Worm (Caenorhabditis elegans) whole organism, L4 larva: ENCODE measurements around the gene F52E10.4.

Experiments
- D1046.2 ChIP-seq: fragments of 200-800 bp; sonication (Bioruptor generic); IDR thresholded peaks from 2 replicates; pipeline ENCODE4 v1.3.6; 2022; ENCODE audit warnings: missing genetic modification characterization, missing compliant biosample characterization
- F49E8.2 ChIP-seq: sonication (generic microtip); optimal IDR thresholded peaks from 2 replicates; lab custom pipeline; 2016; ENCODE audit warnings: missing compliant biosample characterization, mild to moderate bottlenecking, missing genetic modification characterization, borderline replicate concordance
- Y48G9A.11 ChIP-seq: fragments of 200-800 bp; sonication (Bioruptor generic); IDR thresholded peaks from 2 replicates; pipeline ENCODE4 v1.3.6; 2022; ENCODE audit warnings: missing genetic modification reagents, missing genetic modification characterization, missing compliant biosample characterization
- Y75B8A.6 ChIP-seq: fragments of 200-800 bp; sonication (Bioruptor generic); IDR thresholded peaks from 2 replicates; pipeline ENCODE4 v1.3.6; 2022; ENCODE audit warnings: missing genetic modification reagents, missing genetic modification characterization, missing compliant biosample characterization
- aha-1 ChIP-seq: fragments of 150-350 bp; peaks from one replicate; lab custom pipeline; 2014; ENCODE audit warnings: missing biosample characterization, missing genetic modification characterization
- ceh-28 ChIP-seq: fragments of 150-350 bp; optimal IDR thresholded peaks from 2 replicates; lab custom pipeline; 2014; ENCODE audit warnings: missing biosample characterization, missing genetic modification reagents, missing genetic modification characterization
- ces-1 ChIP-seq: fragments of 150-350 bp; sonication (generic microtip); optimal IDR thresholded peaks from 4 replicates; lab custom pipeline; 2014; ENCODE audit warnings: missing biosample characterization, missing genetic modification reagents, missing genetic modification characterization
- cey-2 ChIP-seq: sonication (generic microtip); optimal IDR thresholded peaks from 3 replicates; lab custom pipeline; 2017; ENCODE audit warnings: missing genetic modification characterization, mild to moderate bottlenecking, missing compliant biosample characterization, antibody characterized with exemption, borderline replicate concordance; ENCODE audit not compliant: insufficient read depth
- daf-12 ChIP-seq: fragments of 150-350 bp; optimal IDR thresholded peaks from 2 replicates; lab custom pipeline; 2014; ENCODE audit warnings: missing biosample characterization, missing genetic modification reagents, missing genetic modification characterization
- dmd-9 ChIP-seq: fragments of 200-800 bp; sonication (Bioruptor generic); IDR thresholded peaks from 2 replicates; pipeline ENCODE4 v1.3.6; 2022; ENCODE audit warnings: missing genetic modification reagents, missing genetic modification characterization, missing compliant biosample characterization
- dpl-1 ChIP-seq: fragments of 150-350 bp; optimal IDR thresholded peaks from 2 replicates; lab custom pipeline; 2014; ENCODE audit warnings: missing biosample characterization, missing genetic modification reagents, missing genetic modification characterization
- egl-43 ChIP-seq: fragments of 200-800 bp; sonication (Bioruptor generic); IDR thresholded peaks from 2 replicates; pipeline ENCODE4 v1.3.6; 2022; ENCODE audit warnings: missing genetic modification reagents, missing genetic modification characterization, missing compliant biosample characterization
- fkh-10 ChIP-seq: fragments of 150-350 bp; optimal IDR thresholded peaks from 2 replicates; lab custom pipeline; 2014; ENCODE audit warnings: missing biosample characterization, missing genetic modification reagents, missing genetic modification characterization
- hlh-11 ChIP-seq: fragments of 200-800 bp; sonication (Bioruptor generic); optimal IDR thresholded peaks from 2 replicates; lab custom pipeline; 2018; ENCODE audit warnings: mild to moderate bottlenecking, missing genetic modification characterization, missing compliant biosample characterization
- hlh-30 ChIP-seq: sonication (generic microtip); optimal IDR thresholded peaks from 2 replicates; lab custom pipeline; 2017; ENCODE audit warnings: antibody characterized with exemption, mild to moderate bottlenecking, missing genetic modification characterization, missing compliant biosample characterization; ENCODE audit not compliant: insufficient read depth
- hmg-1.1 ChIP-seq: fragments of 200-800 bp; sonication (Bioruptor generic); IDR thresholded peaks from 2 replicates; pipeline ENCODE4 v1.3.6; 2022; ENCODE audit warnings: missing genetic modification reagents, missing genetic modification characterization, missing compliant biosample characterization
- lin-15B ChIP-seq: fragments of 150-350 bp; sonication (generic microtip); optimal IDR thresholded peaks from 3 replicates; lab custom pipeline; 2014; ENCODE audit warnings: missing biosample characterization, missing genetic modification characterization
- lin-38 ChIP-seq: fragments of 200-800 bp; sonication (Bioruptor generic); IDR thresholded peaks from 2 replicates; pipeline ENCODE4 v1.3.6; 2022; ENCODE audit warnings: missing genetic modification reagents, missing genetic modification characterization, missing compliant biosample characterization
- mdl-1 ChIP-seq, 2 experiments: fragments of 150-350 bp in 1 of 2; sonication (generic microtip) in 1 of 2; optimal IDR thresholded peaks; 2 replicates each; lab custom pipeline; 2014 to 2017; ENCODE audit warnings: missing biosample characterization in 2 of 2, missing genetic modification characterization in 2 of 2
- mep-1 ChIP-seq: fragments of 150-350 bp; sonication (generic microtip); optimal IDR thresholded peaks from 3 replicates; lab custom pipeline; 2014; ENCODE audit warnings: missing biosample characterization, missing genetic modification characterization
- mes-2 ChIP-seq: sonication (generic microtip); optimal IDR thresholded peaks from 2 replicates; lab custom pipeline; 2016; ENCODE audit warnings: missing genotype, mild to moderate bottlenecking, missing genetic modification characterization, missing compliant biosample characterization; ENCODE audit not compliant: poor library complexity, severe bottlenecking
- mxl-3 ChIP-seq: fragments of 200-800 bp; sonication (Bioruptor generic); optimal IDR thresholded peaks from 2 replicates; lab custom pipeline; 2018; ENCODE audit warnings: mild to moderate bottlenecking, missing genetic modification characterization, missing compliant biosample characterization
- nhr-102 ChIP-seq: sonication (generic microtip); optimal IDR thresholded peaks from 2 replicates; lab custom pipeline; 2016; ENCODE audit warnings: mild to moderate bottlenecking, missing genetic modification characterization, moderate library complexity, missing compliant biosample characterization
- nhr-111 ChIP-seq: fragments of 200-800 bp; sonication (Bioruptor generic); optimal IDR thresholded peaks from 2 replicates; lab custom pipeline; 2018; ENCODE audit warnings: mild to moderate bottlenecking, missing genetic modification characterization, missing compliant biosample characterization
- nhr-28 ChIP-seq: fragments of 150-350 bp; optimal IDR thresholded peaks from 2 replicates; lab custom pipeline; 2014; ENCODE audit warnings: missing biosample characterization, missing genetic modification characterization
- nhr-41 ChIP-seq: fragments of 200-800 bp; sonication (Bioruptor generic); IDR thresholded peaks from 2 replicates; pipeline ENCODE4 v1.3.6; 2022; ENCODE audit warnings: missing genetic modification reagents, missing genetic modification characterization, missing compliant biosample characterization
- nhr-42 ChIP-seq: fragments of 200-800 bp; sonication (Bioruptor generic); IDR thresholded peaks from 2 replicates; pipeline ENCODE4 v1.3.6; 2022; ENCODE audit warnings: missing genetic modification characterization, missing compliant biosample characterization
- nhr-48 ChIP-seq: sonication (generic microtip); optimal IDR thresholded peaks from 2 replicates; lab custom pipeline; 2016; ENCODE audit warnings: mild to moderate bottlenecking, missing genetic modification characterization, missing compliant biosample characterization
- nhr-76 ChIP-seq: fragments of 150-350 bp; optimal IDR thresholded peaks from 2 replicates; lab custom pipeline; 2014; ENCODE audit warnings: missing biosample characterization, missing genetic modification characterization
- pha-4 ChIP-seq, 2 experiments: fragments of 150-350 bp in 1 of 2; fragments of 200-800 bp in 1 of 2; sonication (Bioruptor generic) in 1 of 2; IDR thresholded peaks in 1 of 2; optimal IDR thresholded peaks in 1 of 2; 2 replicates each; pipeline versions ENCODE4 v1.3.6 to Lab custom; 2014 to 2022; ENCODE audit warnings: missing genetic modification characterization in 2 of 2, missing genetic modification reagents in 2 of 2, missing biosample characterization in 1 of 2, missing compliant biosample characterization in 1 of 2
- set-16 ChIP-seq: fragments of 200-800 bp; sonication (Bioruptor generic); IDR thresholded peaks from 2 replicates; pipeline ENCODE4 v1.3.6; 2022; ENCODE audit warnings: missing genetic modification reagents, missing genetic modification characterization, missing compliant biosample characterization
- skn-1 ChIP-seq: fragments of 150-350 bp; optimal IDR thresholded peaks from 2 replicates; lab custom pipeline; 2014; ENCODE audit warnings: missing biosample characterization, missing genetic modification characterization
- spr-1 ChIP-seq: sonication (generic microtip); optimal IDR thresholded peaks from 2 replicates; lab custom pipeline; 2016; ENCODE audit warnings: mild to moderate bottlenecking, missing genetic modification characterization, missing compliant biosample characterization
- tag-97 ChIP-seq: fragments of 200-800 bp; sonication (Bioruptor generic); IDR thresholded peaks from 2 replicates; pipeline ENCODE4 v1.3.6; 2022; ENCODE audit warnings: missing genetic modification characterization, missing compliant biosample characterization
- unc-62 ChIP-seq, 3 experiments: fragments of 150-350 bp in 1 of 3; sonication (generic microtip); optimal IDR thresholded peaks in 2 of 3; peaks in 1 of 3; 1 replicate in 1 of 3; 2 replicates in 2 of 3; lab custom pipeline; 2014 to 2017; ENCODE audit warnings: missing biosample characterization in 3 of 3, missing genetic modification characterization in 3 of 3, missing genetic modification reagents in 3 of 3, missing genotype in 1 of 3

The F52E10.4 gene

ce11 chrX:16327229-16327628, 34.4 kb upstream of the F52E10.4 start (continued):
- TF ChIP-seq skn-1 (tag; lab: Kevin White, UChicago): no peak
- TF ChIP-seq nhr-111 (GFP tag; lab: Kevin White, UChicago): no peak
- no peak for TF ChIP-seq D1046.2
- no peak for TF ChIP-seq fkh-10

DNA sequence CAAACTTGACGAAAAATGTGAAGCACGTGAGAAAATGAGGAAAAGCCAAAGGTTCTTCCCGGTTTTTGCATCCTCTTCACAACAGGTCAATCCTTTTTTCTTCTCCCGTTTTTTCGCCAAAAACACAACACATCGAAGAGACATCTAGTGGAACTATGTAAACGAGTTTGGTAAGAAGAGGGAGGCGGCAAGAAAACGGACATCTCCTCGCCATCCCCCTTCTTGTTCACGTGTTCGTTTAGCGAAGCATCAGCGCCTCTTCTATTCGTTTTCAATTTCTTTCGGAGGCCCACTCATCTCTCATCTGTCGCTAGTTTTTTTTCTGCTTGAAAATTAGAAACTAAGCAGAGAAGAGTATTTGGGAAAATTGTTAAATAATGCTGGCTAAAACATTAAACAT, 31.4 kb upstream of the F52E10.4 start:
- TF ChIP-seq hmg-1.1 (GFP tag; lab: Robert Waterston, UW) (0 out of 2 replicates have a peak, but pooled peaks have one; percentile 21), hlh-30 (tag; lab: Kevin White, UChicago) (peak; percentile 53), nhr-28 (tag; lab: Kevin White, UChicago) (peak; percentile 39), dpl-1 (GFP tag; lab: Kevin White, UChicago) (peak; percentile 17), aha-1 (peak; percentile 43), mes-2 (no peak), unc-62 (GFP tag; optimal IDR thresholded peaks at IDR 0.05 in 1 of 2; lab: Kevin White, UChicago) (peak in 1 of 2 experiments; percentile 77), unc-62 (tag; optimal IDR thresholded peaks at IDR 0.05; lab: Kevin White, UChicago) (no peak), nhr-48 (peak; percentile 34), lin-15B (no peak), hlh-11 (tag; lab: Kevin White, UChicago) (peak; percentile 68), pha-4 (GFP tag; IDR thresholded peaks at IDR 0.05; lab: Robert Waterston, UW) (no peak), pha-4 (tag; optimal IDR thresholded peaks at IDR 0.05; lab: Kevin White, UChicago) (no peak), ceh-28 (tag; lab: Kevin White, UChicago) (no peak), mxl-3 (GFP tag; lab: Kevin White, UChicago) (peak; percentile 52), nhr-76 (tag; lab: Kevin White, UChicago) (no peak), dmd-9 (GFP tag; lab: Robert Waterston, UW) (no peak), mdl-1 (tag; optimal IDR thresholded peaks at IDR 0.05; lab: Kevin White, UChicago) (peak; percentile 28 to 76)

DNA sequence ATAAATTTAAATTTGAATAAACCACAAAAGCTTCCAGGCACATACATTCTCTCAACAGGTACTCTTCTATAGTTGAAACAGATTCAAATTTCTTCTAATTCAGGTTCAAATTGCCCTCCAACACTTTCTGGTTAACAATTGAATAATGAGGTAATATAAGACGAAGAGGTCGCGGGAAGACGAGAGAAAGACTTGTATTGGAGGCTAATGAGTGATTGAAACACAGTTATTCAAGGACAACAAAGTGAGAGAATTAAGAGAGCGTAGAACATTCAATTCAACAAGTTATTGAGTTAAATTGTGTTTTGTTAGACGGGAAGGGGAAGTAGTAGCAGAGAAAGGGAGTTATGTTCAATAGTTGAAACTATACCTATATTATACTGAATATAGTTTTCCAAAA, 29.0 kb upstream of the F52E10.4 start:
- TF ChIP-seq Y48G9A.11 (GFP tag; lab: Robert Waterston, UW) (no peak), ces-1 (GFP tag; lab: Kevin White, UChicago) (peak; percentile 48), fkh-10 (no peak)
- TF ChIP-seq, all 104 proteins: peak for 1

DNA sequence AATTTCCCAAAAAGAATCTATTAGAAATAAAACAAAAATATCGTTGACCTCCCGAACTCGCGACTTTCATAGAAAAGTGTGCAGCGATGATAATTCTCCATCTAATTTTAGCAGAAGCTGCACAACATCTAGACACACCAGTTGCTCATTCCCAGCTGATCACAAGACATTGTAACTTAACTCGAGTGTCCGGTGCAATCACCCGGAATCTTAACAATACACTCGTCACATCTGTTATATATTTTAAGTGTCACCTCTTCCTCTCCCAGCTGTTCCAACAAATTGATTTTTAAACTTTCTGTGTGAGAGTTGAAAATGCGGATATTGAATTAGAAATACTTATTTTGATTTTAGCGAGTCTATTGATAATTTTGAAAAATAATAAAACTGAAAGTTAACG, 28.5 kb upstream of the F52E10.4 start:
- TF ChIP-seq tag-97 (GFP tag; lab: Robert Waterston, UW) (no peak), ceh-28 (tag; lab: Kevin White, UChicago) (no peak), spr-1 (no peak), Y75B8A.6 (no peak), nhr-111 (GFP tag; lab: Kevin White, UChicago) (no peak), nhr-102 (no peak), set-16 (GFP tag; lab: Robert Waterston, UW) (no peak), nhr-41 (GFP tag; lab: Robert Waterston, UW) (no peak)

DNA sequence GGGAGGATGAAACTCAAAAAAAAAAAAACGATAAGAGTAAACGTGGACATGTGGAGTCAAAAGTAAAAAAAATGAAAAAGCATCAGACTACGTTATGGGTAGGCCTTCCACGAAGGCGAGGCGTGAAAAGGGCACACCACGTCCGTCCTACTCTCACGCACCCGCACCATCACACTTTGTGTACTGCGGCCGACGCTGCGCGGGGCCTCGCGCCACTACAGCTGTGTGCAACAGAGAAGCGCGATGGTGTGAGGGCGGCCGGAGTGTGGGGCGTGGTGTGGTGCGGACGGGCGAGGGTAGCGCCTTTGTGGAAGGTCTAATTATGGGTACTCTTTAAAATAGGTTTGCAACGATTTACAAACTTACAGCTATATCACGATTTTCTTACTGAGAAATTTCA, 25.4 kb upstream of the F52E10.4 start:
- TF ChIP-seq egl-43 (GFP tag; lab: Robert Waterston, UW) (peak; percentile 64; the same call in 1 of the 2 replicates), lin-38 (GFP tag; lab: Robert Waterston, UW) (no peak), cey-2 (tag; lab: Kevin White, UChicago) (no peak), nhr-42 (GFP tag; lab: Robert Waterston, UW) (no peak), set-16 (GFP tag; lab: Robert Waterston, UW) (peak; percentile 85), mep-1 (tag; lab: Kevin White, UChicago) (no peak), F49E8.2 (tag; lab: Kevin White, UChicago) (no peak), ceh-28 (tag; lab: Kevin White, UChicago) (no peak), tag-97 (GFP tag; lab: Robert Waterston, UW) (no peak), daf-12 (tag; lab: Kevin White, UChicago) (no peak)
